Worm (Caenorhabditis elegans) whole organism, L3 larva: Measurements from ENCODE around the gene pho-9.

Source experiments
- R02D3.7 ChIP-seq: fragments of 150-350 bp; optimal IDR thresholded peaks from 2 replicates; lab custom pipeline; 2014; ENCODE audit warnings: missing biosample characterization, missing genetic modification characterization
- ama-1 ChIP-seq: fragments of 150-350 bp; optimal IDR thresholded peaks from 2 replicates; lab custom pipeline; 2018
- egl-27 ChIP-seq: sonication (generic microtip); optimal IDR thresholded peaks from 4 replicates; lab custom pipeline; 2017; ENCODE audit warnings: missing biosample characterization, missing genetic modification reagents, missing genetic modification characterization
- elt-1 ChIP-seq: fragments of 150-350 bp; optimal IDR thresholded peaks from 2 replicates; lab custom pipeline; 2014; ENCODE audit warnings: missing biosample characterization, missing genetic modification characterization
- fos-1 ChIP-seq: fragments of 150-350 bp; optimal IDR thresholded peaks from 2 replicates; lab custom pipeline; 2014; ENCODE audit warnings: missing biosample characterization, missing genetic modification characterization
- mml-1 ChIP-seq: fragments of 150-350 bp; sonication (generic microtip); optimal IDR thresholded peaks from 3 replicates; lab custom pipeline; 2014; ENCODE audit warnings: missing biosample characterization, missing genetic modification characterization
- nhr-11 ChIP-seq: fragments of 150-350 bp; optimal IDR thresholded peaks from 2 replicates; lab custom pipeline; 2014; ENCODE audit warnings: missing biosample characterization, missing genetic modification characterization
- nhr-237 ChIP-seq: fragments of 150-350 bp; optimal IDR thresholded peaks from 2 replicates; lab custom pipeline; 2014; ENCODE audit warnings: missing biosample characterization, missing genetic modification characterization
- nhr-43 ChIP-seq: sonication (generic microtip); optimal IDR thresholded peaks from 2 replicates; lab custom pipeline; 2016; ENCODE audit warnings: mild to moderate bottlenecking, missing genetic modification characterization, missing compliant biosample characterization; ENCODE audit not compliant: poor library complexity, severe bottlenecking
- pha-4 ChIP-seq: fragments of 150-350 bp; optimal IDR thresholded peaks from 2 replicates; lab custom pipeline; 2014; ENCODE audit warnings: missing biosample characterization, missing genetic modification reagents, missing genetic modification characterization
- unc-62 ChIP-seq: fragments of 150-350 bp; sonication (generic microtip); optimal IDR thresholded peaks from 4 replicates; lab custom pipeline; 2014; ENCODE audit warnings: missing biosample characterization, missing genetic modification reagents, missing genetic modification characterization
- ztf-4 ChIP-seq: fragments of 150-350 bp; optimal IDR thresholded peaks from 2 replicates; lab custom pipeline; 2014; ENCODE audit warnings: missing biosample characterization, missing genetic modification characterization

DNA sequence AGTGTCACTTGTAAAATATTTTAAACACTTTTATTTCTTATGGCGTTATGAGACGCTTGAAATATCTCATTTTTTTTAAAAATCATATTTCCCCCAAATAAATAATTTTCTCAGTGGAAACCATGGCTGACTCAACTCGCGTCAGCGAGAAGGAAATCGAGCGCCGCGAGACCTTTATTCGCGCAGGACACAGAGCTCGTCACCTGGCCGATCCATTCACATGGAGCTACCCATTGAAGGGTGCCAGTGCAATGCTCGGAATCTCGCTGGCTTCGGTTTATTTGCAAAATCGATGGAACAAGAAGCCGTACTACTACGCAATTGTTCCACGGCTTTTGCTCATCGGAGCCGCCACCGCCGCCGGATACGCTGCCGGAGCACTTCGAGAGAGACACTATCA, 26.1 kb upstream of the pho-9 start, which contains the start of gene nduc-2:
- no peak for TF ChIP-seq nhr-237 (tag; lab: Kevin White, UChicago)
- TF ChIP-seq egl-27 (tag; lab: Kevin White, UChicago): no peak
- no peak for TF ChIP-seq nhr-11 (tag; lab: Kevin White, UChicago)
- no peak for TF ChIP-seq pha-4 (tag; lab: Kevin White, UChicago)
- TF ChIP-seq fos-1 (tag; lab: Kevin White, UChicago): no peak
- no peak for TF ChIP-seq R02D3.7
- peak; percentile 73 for TF ChIP-seq ama-1 (lab: Kevin White, UChicago)
- TF ChIP-seq ztf-4: no peak
- TF ChIP-seq nhr-43 (tag; lab: Kevin White, UChicago): no peak
- TF ChIP-seq unc-62 (GFP tag; lab: Kevin White, UChicago): no peak
- no peak for TF ChIP-seq mml-1 (tag; lab: Kevin White, UChicago)
- TF ChIP-seq elt-1 (tag; lab: Kevin White, UChicago): no peak
